Worm (Caenorhabditis elegans) whole organism, young adult: ENCODE data around the gene uncp-18.

ENCODE experiments used
- Y67H2A.10 ChIP-seq: fragments of 200-800 bp; sonication (Bioruptor generic); conservative IDR thresholded peaks from 2 replicates; pipeline ENCODE4 v1.3.6; 2022; ENCODE audit warnings: missing genetic modification reagents, missing genetic modification characterization, missing compliant biosample characterization
- die-1 ChIP-seq: sonication (generic microtip); optimal IDR thresholded peaks from 2 replicates; lab custom pipeline; 2016; ENCODE audit warnings: missing genotype, mild to moderate bottlenecking, missing genetic modification characterization, missing compliant biosample characterization
- madf-8 ChIP-seq: fragments of 200-800 bp; sonication (Bioruptor generic); conservative IDR thresholded peaks from 2 replicates; pipeline ENCODE4 v1.3.6; 2022; ENCODE audit warnings: missing genetic modification reagents, missing genetic modification characterization, missing compliant biosample characterization
- rpc-1 ChIP-seq, 2 experiments: fragments of 150-350 bp in 1 of 2; sonication (generic microtip) in 1 of 2; optimal IDR thresholded peaks; 2 replicates each; lab custom pipeline; 2014 to 2018; ENCODE audit warnings: missing biosample characterization in 1 of 2, missing genetic modification characterization in 1 of 2, missing genetic modification reagents in 1 of 2, missing genotype in 1 of 2

ce11 chrIV:383135-383731 is 7.1 kb upstream of the uncp-18 start, which contains the start of gene spl-1:
- TF ChIP-seq rpc-1 (optimal IDR thresholded peaks at IDR 0.05; lab: Kevin White, UChicago) (no peak), rpc-1 (tag; optimal IDR thresholded peaks at IDR 0.05; lab: Kevin White, UChicago) (no peak), die-1 (tag; lab: Kevin White, UChicago) (no peak), Y67H2A.10 (GFP tag; lab: Robert Waterston, UW) (no peak), madf-8 (no peak)
